Fruit fly (Drosophila melanogaster) whole organism, prepupa: ENCODE data around the gene Ugt37A3.

Experiments used
- Blimp-1 ChIP-seq: fragments of 200-800 bp; sonication (Bioruptor generic); optimal IDR thresholded peaks from 3 replicates; lab custom pipeline; 2017; ENCODE audit warnings: missing biosample characterization, missing genetic modification characterization, mild to moderate bottlenecking, moderate library complexity, missing genetic modification reagents
- CG10631 ChIP-seq: fragments of 200-800 bp; sonication (Bioruptor generic); optimal IDR thresholded peaks from 2 replicates; lab custom pipeline; 2016; ENCODE audit warnings: missing biosample characterization, missing genetic modification characterization
- CG10669 ChIP-seq: fragments of 200-800 bp; sonication (Bioruptor generic); optimal IDR thresholded peaks from 3 replicates; lab custom pipeline; 2018; ENCODE audit warnings: missing biosample characterization, mild to moderate bottlenecking, missing genetic modification characterization, moderate library complexity
- CG11294 ChIP-seq: fragments of 200-800 bp; sonication (Bioruptor generic); IDR thresholded peaks from 2 replicates; pipeline ENCODE4 v1.3.6; 2022; ENCODE audit warnings: missing biosample characterization, missing genetic modification characterization
- CG1621 ChIP-seq: fragments of 200-800 bp; sonication (Bioruptor generic); optimal IDR thresholded peaks from 3 replicates; lab custom pipeline; 2018; ENCODE audit warnings: missing biosample characterization, mild to moderate bottlenecking, missing genetic modification characterization
- CG16779 ChIP-seq: fragments of 200-800 bp; sonication (Bioruptor generic); optimal IDR thresholded peaks from 3 replicates; lab custom pipeline; 2017; ENCODE audit warnings: missing biosample characterization, mild to moderate bottlenecking, missing genetic modification characterization
- CG3032 ChIP-seq: fragments of 200-800 bp; optimal IDR thresholded peaks from 2 replicates; lab custom pipeline; 2019; ENCODE audit warnings: missing biosample characterization, mild to moderate bottlenecking, missing genetic modification characterization, moderate library complexity
- CG31627 ChIP-seq: fragments of 200-800 bp; sonication (Bioruptor generic); optimal IDR thresholded peaks from 3 replicates; lab custom pipeline; 2016; ENCODE audit warnings: missing biosample characterization, missing genetic modification characterization
- CG32006 ChIP-seq: fragments of 200-800 bp; sonication (Bioruptor generic); optimal IDR thresholded peaks from 3 replicates; lab custom pipeline; 2017; ENCODE audit warnings: missing biosample characterization, mild to moderate bottlenecking, missing genetic modification characterization
- CG34406 ChIP-seq: fragments of 200-800 bp; sonication (Bioruptor generic); optimal IDR thresholded peaks from 3 replicates; lab custom pipeline; 2016; ENCODE audit warnings: missing biosample characterization, missing genetic modification characterization
- CG3919 ChIP-seq: fragments of 200-800 bp; sonication (Bioruptor generic); optimal IDR thresholded peaks from 3 replicates; lab custom pipeline; 2016; ENCODE audit warnings: missing biosample characterization, missing genetic modification characterization
- CG4318 ChIP-seq: fragments of 200-800 bp; sonication (Bioruptor generic); optimal IDR thresholded peaks from 3 replicates; lab custom pipeline; 2017; ENCODE audit warnings: missing biosample characterization, mild to moderate bottlenecking, missing genetic modification characterization
- CG6276 ChIP-seq: fragments of 200-800 bp; sonication (Bioruptor generic); optimal IDR thresholded peaks from 2 replicates; lab custom pipeline; 2017; ENCODE audit warnings: missing biosample characterization, mild to moderate bottlenecking, missing genetic modification characterization
- CG6792 ChIP-seq: fragments of 200-800 bp; sonication (Bioruptor generic); optimal IDR thresholded peaks from 3 replicates; lab custom pipeline; 2016; ENCODE audit warnings: missing biosample characterization, missing genetic modification characterization
- CG6808 ChIP-seq: fragments of 200-800 bp; sonication (Bioruptor generic); optimal IDR thresholded peaks from 3 replicates; lab custom pipeline; 2017; ENCODE audit warnings: missing biosample characterization, missing genetic modification characterization, mild to moderate bottlenecking, moderate library complexity, missing genetic modification reagents
- CG6854 ChIP-seq: fragments of 200-800 bp; sonication (Bioruptor generic); optimal IDR thresholded peaks from 2 replicates; lab custom pipeline; 2017; ENCODE audit warnings: missing biosample characterization, mild to moderate bottlenecking, missing genetic modification characterization
- CG7368 ChIP-seq: fragments of 200-800 bp; sonication (Bioruptor generic); optimal IDR thresholded peaks from 3 replicates; lab custom pipeline; 2016; ENCODE audit warnings: missing biosample characterization, missing genetic modification characterization
- CG8119 ChIP-seq: fragments of 200-800 bp; sonication (Bioruptor generic); IDR thresholded peaks from 3 replicates; pipeline ENCODE4 v1.3.6; 2022; ENCODE audit warnings: missing biosample characterization, missing genetic modification characterization
- CG8319 ChIP-seq: fragments of 200-800 bp; sonication (Bioruptor generic); optimal IDR thresholded peaks from 3 replicates; lab custom pipeline; 2016; ENCODE audit warnings: missing biosample characterization, missing genetic modification characterization
- CG8632 ChIP-seq: fragments of 200-800 bp; sonication (Bioruptor generic); optimal IDR thresholded peaks from 3 replicates; lab custom pipeline; 2016; ENCODE audit warnings: missing biosample characterization, missing genetic modification characterization
- CG9139 ChIP-seq: fragments of 200-800 bp; sonication (Bioruptor generic); optimal IDR thresholded peaks from 3 replicates; lab custom pipeline; 2017; ENCODE audit warnings: missing biosample characterization, mild to moderate bottlenecking, missing genetic modification characterization
- Eip75B ChIP-seq: fragments of 200-800 bp; sonication (Bioruptor generic); optimal IDR thresholded peaks from 3 replicates; lab custom pipeline; 2016; ENCODE audit warnings: missing biosample characterization, missing genetic modification characterization
- Eip78C ChIP-seq: fragments of 200-800 bp; sonication (Bioruptor generic); peaks from one replicate; lab custom pipeline; 2016; ENCODE audit warnings: missing biosample characterization, missing genetic modification characterization
- Eip93F ChIP-seq: fragments of 200-800 bp; sonication (Bioruptor generic); optimal IDR thresholded peaks from 2 replicates; lab custom pipeline; 2016; ENCODE audit warnings: missing biosample characterization, mild to moderate bottlenecking, missing genetic modification characterization
- Ets21C ChIP-seq: fragments of 200-800 bp; sonication (Bioruptor generic); optimal IDR thresholded peaks from 3 replicates; lab custom pipeline; 2016; ENCODE audit warnings: missing biosample characterization, missing genetic modification characterization
- Gug ChIP-seq: fragments of 200-800 bp; sonication (Bioruptor generic); IDR thresholded peaks from 2 replicates; pipeline ENCODE4 v1.3.6; 2022; ENCODE audit warnings: missing biosample characterization, missing genetic modification characterization
- Hr38 ChIP-seq: sonication (Bioruptor generic); optimal IDR thresholded peaks from 2 replicates; lab custom pipeline; 2016; ENCODE audit warnings: missing biosample characterization, missing genetic modification characterization
- Hr4 ChIP-seq: fragments of 200-800 bp; sonication (Bioruptor generic); optimal IDR thresholded peaks from 3 replicates; lab custom pipeline; 2016; ENCODE audit warnings: missing biosample characterization, missing genetic modification characterization
- Lpt ChIP-seq: fragments of 200-800 bp; sonication (Bioruptor generic); optimal IDR thresholded peaks from 3 replicates; lab custom pipeline; 2016; ENCODE audit warnings: missing biosample characterization, missing genetic modification characterization
- Met ChIP-seq: fragments of 200-800 bp; sonication (Bioruptor generic); optimal IDR thresholded peaks from 3 replicates; lab custom pipeline; 2016; ENCODE audit warnings: missing biosample characterization, missing genetic modification characterization
- OdsH ChIP-seq: fragments of 200-800 bp; sonication (Bioruptor generic); optimal IDR thresholded peaks from 3 replicates; lab custom pipeline; 2016; ENCODE audit warnings: missing biosample characterization, missing genetic modification characterization
- Smox ChIP-seq: fragments of 200-800 bp; sonication (Bioruptor generic); optimal IDR thresholded peaks from 3 replicates; lab custom pipeline; 2016; ENCODE audit warnings: missing biosample characterization, missing genetic modification characterization
- Sox102F ChIP-seq: fragments of 200-800 bp; sonication (Bioruptor generic); optimal IDR thresholded peaks from 2 replicates; lab custom pipeline; 2016; ENCODE audit warnings: missing biosample characterization, mild to moderate bottlenecking, missing genetic modification characterization
- achi ChIP-seq: fragments of 200-800 bp; sonication (Bioruptor generic); optimal IDR thresholded peaks from 3 replicates; lab custom pipeline; 2016; ENCODE audit warnings: missing biosample characterization, missing genetic modification characterization
- acj6 ChIP-seq: fragments of 200-800 bp; sonication (Bioruptor generic); optimal IDR thresholded peaks from 3 replicates; lab custom pipeline; 2016; ENCODE audit warnings: missing biosample characterization, missing genetic modification characterization
- cyc ChIP-seq: fragments of 200-800 bp; sonication (Bioruptor generic); optimal IDR thresholded peaks from 3 replicates; lab custom pipeline; 2016; ENCODE audit warnings: missing biosample characterization, missing genetic modification characterization
- dsx ChIP-seq: fragments of 200-800 bp; optimal IDR thresholded peaks from 3 replicates; lab custom pipeline; 2019; ENCODE audit warnings: missing biosample characterization, mild to moderate bottlenecking, missing genetic modification characterization, moderate library complexity; ENCODE audit not compliant: poor library complexity, severe bottlenecking
- eg ChIP-seq: fragments of 200-800 bp; sonication (Bioruptor generic); IDR thresholded peaks from 3 replicates; pipeline ENCODE4 v1.3.6; 2022; ENCODE audit warnings: missing biosample characterization, missing genetic modification characterization
- esn ChIP-seq: fragments of 200-800 bp; sonication (Bioruptor generic); optimal IDR thresholded peaks from 2 replicates; lab custom pipeline; 2016; ENCODE audit warnings: missing biosample characterization, mild to moderate bottlenecking, missing genetic modification characterization, moderate library complexity
- fd59A ChIP-seq: fragments of 200-800 bp; sonication (Bioruptor generic); optimal IDR thresholded peaks from 2 replicates; lab custom pipeline; 2017; ENCODE audit warnings: missing biosample characterization, mild to moderate bottlenecking, missing genetic modification characterization, missing genetic modification reagents
- fd85E ChIP-seq: fragments of 200-800 bp; sonication (Bioruptor generic); optimal IDR thresholded peaks from 3 replicates; lab custom pipeline; 2016; ENCODE audit warnings: missing biosample characterization, missing genetic modification characterization
- fkh ChIP-seq: fragments of 200-800 bp; sonication (Bioruptor generic); optimal IDR thresholded peaks from 3 replicates; lab custom pipeline; 2017; ENCODE audit warnings: missing biosample characterization, mild to moderate bottlenecking, missing genetic modification characterization, moderate library complexity
- lz ChIP-seq: fragments of 200-800 bp; sonication (Bioruptor generic); optimal IDR thresholded peaks from 3 replicates; lab custom pipeline; 2016; ENCODE audit warnings: missing biosample characterization, missing genetic modification characterization
- net ChIP-seq: fragments of 200-800 bp; sonication (Bioruptor generic); optimal IDR thresholded peaks from 3 replicates; lab custom pipeline; 2016; ENCODE audit warnings: missing biosample characterization, missing genetic modification characterization
- pdm3 ChIP-seq: fragments of 200-800 bp; sonication (Bioruptor generic); optimal IDR thresholded peaks from 3 replicates; lab custom pipeline; 2016; ENCODE audit warnings: missing biosample characterization, missing genetic modification characterization
- salr ChIP-seq, 2 experiments: fragments of 200-800 bp; sonication (Bioruptor generic); optimal IDR thresholded peaks; 3 replicates each; lab custom pipeline; 2016 to 2018; ENCODE audit warnings: missing biosample characterization in 2 of 2, missing genetic modification characterization in 2 of 2, mild to moderate bottlenecking in 1 of 2
- spab ChIP-seq: fragments of 200-800 bp; sonication (Bioruptor generic); optimal IDR thresholded peaks from 2 replicates; lab custom pipeline; 2017; ENCODE audit warnings: missing biosample characterization, mild to moderate bottlenecking, missing genetic modification characterization, missing genetic modification reagents
- ss ChIP-seq, 2 experiments: fragments of 200-800 bp; sonication (Bioruptor generic); optimal IDR thresholded peaks; 2 replicates in 1 of 2; 3 replicates in 1 of 2; lab custom pipeline; 2017 to 2018; ENCODE audit warnings: mild to moderate bottlenecking in 2 of 2, missing biosample characterization in 2 of 2, missing genetic modification characterization in 2 of 2, moderate library complexity in 1 of 2
- svp ChIP-seq: fragments of 200-800 bp; sonication (Bioruptor generic); peaks from one replicate; lab custom pipeline; 2016; ENCODE audit warnings: missing biosample characterization, missing genetic modification characterization
- topi ChIP-seq: fragments of 200-800 bp; sonication (Bioruptor generic); optimal IDR thresholded peaks from 3 replicates; lab custom pipeline; 2016; ENCODE audit warnings: missing biosample characterization, missing genetic modification characterization
- vri ChIP-seq: fragments of 200-800 bp; sonication (Bioruptor generic); optimal IDR thresholded peaks from 3 replicates; lab custom pipeline; 2016; ENCODE audit warnings: missing biosample characterization, mild to moderate bottlenecking, missing genetic modification characterization

The Ugt37A3 gene

dm6 chr3R:12719627-12720343 lies 23.7 kb downstream of the Ugt37A3 start:
- TF ChIP-seq Blimp-1 (GFP tag; lab: Kevin White, UChicago) (peak; percentile 44), CG1621 (tag; lab: Kevin White, UChicago) (peak; percentile 13), Hr4 (GFP tag; lab: Kevin White, UChicago) (peak; percentile 41), fkh (GFP tag; lab: Kevin White, UChicago) (no peak), CG8632 (GFP tag; lab: Kevin White, UChicago) (peak; percentile 80), pdm3 (GFP tag; lab: Kevin White, UChicago) (peak; percentile 44), fd59A (no peak), Eip78C (GFP tag; lab: Kevin White, UChicago) (peak; percentile 80), CG6808 (GFP tag; lab: Kevin White, UChicago) (peak; percentile 50), CG7368 (GFP tag; lab: Kevin White, UChicago) (peak; percentile 33), Met (GFP tag; lab: Kevin White, UChicago) (peak; percentile 28), net (GFP tag; lab: Kevin White, UChicago) (peak; percentile 39), dsx (GFP tag; lab: Kevin White, UChicago) (peak; percentile 71), topi (GFP tag; lab: Kevin White, UChicago) (peak; percentile 44), spab (GFP tag; lab: Kevin White, UChicago) (peak; percentile 47), CG3032 (tag; lab: Kevin White, UChicago) (peak; percentile 66), Eip75B (GFP tag; lab: Kevin White, UChicago) (peak; percentile 39), esn (GFP tag; lab: Kevin White, UChicago) (peak; percentile 68), CG16779 (tag; lab: Kevin White, UChicago) (peak; percentile 71), Smox (GFP tag; lab: Kevin White, UChicago) (peak; percentile 42), CG10669 (GFP tag; lab: Kevin White, UChicago) (peak; percentile 64), CG6792 (GFP tag; lab: Kevin White, UChicago) (peak; percentile 65), CG8319 (GFP tag; lab: Kevin White, UChicago) (peak; percentile 56), achi (peak; percentile 66), vri (GFP tag; lab: Kevin White, UChicago) (peak; percentile 46), CG34406 (peak; percentile 79), OdsH (GFP tag; lab: Kevin White, UChicago) (peak; percentile 47), CG9139 (GFP tag; lab: Kevin White, UChicago) (peak; percentile 22), CG4318 (GFP tag; lab: Kevin White, UChicago) (peak; percentile 39), eg (GFP tag; lab: Robert Waterston, UW) (peak; percentile 50), CG32006 (GFP tag; lab: Kevin White, UChicago) (peak; percentile 72), Eip93F (GFP tag; lab: Kevin White, UChicago) (no peak), Ets21C (GFP tag; lab: Kevin White, UChicago) (no peak), CG6854 (peak; percentile 55), CG6276 (peak; percentile 69), salr (GFP tag; optimal IDR thresholded peaks at IDR 0.05; lab: Kevin White, UChicago) (peak in 1 of 2 experiments; percentile 38), Lpt (GFP tag; lab: Kevin White, UChicago) (no peak), Hr38 (GFP tag; lab: Kevin White, UChicago) (no peak), acj6 (GFP tag; lab: Kevin White, UChicago) (peak; percentile 56), svp (GFP tag; lab: Kevin White, UChicago) (peak; percentile 7), CG3919 (GFP tag; lab: Kevin White, UChicago) (peak; percentile 63), ss (GFP tag; optimal IDR thresholded peaks at IDR 0.05; lab: Kevin White, UChicago) (peak; percentile 49), CG11294 (peak; percentile 41), lz (GFP tag; lab: Kevin White, UChicago) (peak; percentile 38), cyc (peak; percentile 19), CG10631 (peak; percentile 55), Gug (GFP tag; lab: Robert Waterston, UW) (no peak), CG8119 (GFP tag; lab: Robert Waterston, UW) (peak; percentile 51; the same call in 1 of the 3 replicates), Sox102F (peak; percentile 53), CG31627 (peak; percentile 19), fd85E (GFP tag; lab: Kevin White, UChicago) (peak; percentile 36)
